Worm (Caenorhabditis elegans) whole organism, mixed stage, embryonic: ENCODE data around the gene toca-1.

Source experiments
- ceh-43 ChIP-seq: fragments of 200-800 bp; sonication (Bioruptor generic); optimal IDR thresholded peaks from 2 replicates; lab custom pipeline; 2018; ENCODE audit warnings: mild to moderate bottlenecking, missing genetic modification characterization, moderate library complexity, missing compliant biosample characterization
- ces-1 ChIP-seq: fragments of 150-350 bp; optimal IDR thresholded peaks from 2 replicates; lab custom pipeline; 2014; ENCODE audit warnings: missing biosample characterization, missing genetic modification reagents, missing genetic modification characterization
- flh-1 ChIP-seq: fragments of 200-800 bp; sonication (Bioruptor generic); optimal IDR thresholded peaks from 2 replicates; lab custom pipeline; 2018; ENCODE audit warnings: mild to moderate bottlenecking, missing genetic modification characterization, moderate library complexity, missing compliant biosample characterization
- nhr-12 ChIP-seq: fragments of 150-350 bp; optimal IDR thresholded peaks from 2 replicates; lab custom pipeline; 2014; ENCODE audit warnings: missing biosample characterization, missing genetic modification characterization
- nhr-237 ChIP-seq: fragments of 150-350 bp; optimal IDR thresholded peaks from 2 replicates; lab custom pipeline; 2014; ENCODE audit warnings: missing biosample characterization, missing genetic modification characterization
- nhr-28 ChIP-seq: fragments of 150-350 bp; optimal IDR thresholded peaks from 2 replicates; lab custom pipeline; 2014; ENCODE audit warnings: missing biosample characterization, missing genetic modification characterization
- nhr-76 ChIP-seq: sonication (generic microtip); optimal IDR thresholded peaks from 2 replicates; lab custom pipeline; 2017; ENCODE audit warnings: missing biosample characterization, missing genetic modification characterization
- snpc-4 ChIP-seq: fragments of 150-350 bp; optimal IDR thresholded peaks from 2 replicates; lab custom pipeline; 2014; ENCODE audit warnings: missing biosample characterization, missing genetic modification characterization
- unc-62 ChIP-seq: fragments of 150-350 bp; optimal IDR thresholded peaks from 2 replicates; lab custom pipeline; 2014; ENCODE audit warnings: missing biosample characterization, missing genetic modification reagents, missing genetic modification characterization
- ztf-11 ChIP-seq: fragments of 150-350 bp; optimal IDR thresholded peaks from 2 replicates; lab custom pipeline; 2014; ENCODE audit warnings: missing biosample characterization, missing genetic modification characterization

DNA sequence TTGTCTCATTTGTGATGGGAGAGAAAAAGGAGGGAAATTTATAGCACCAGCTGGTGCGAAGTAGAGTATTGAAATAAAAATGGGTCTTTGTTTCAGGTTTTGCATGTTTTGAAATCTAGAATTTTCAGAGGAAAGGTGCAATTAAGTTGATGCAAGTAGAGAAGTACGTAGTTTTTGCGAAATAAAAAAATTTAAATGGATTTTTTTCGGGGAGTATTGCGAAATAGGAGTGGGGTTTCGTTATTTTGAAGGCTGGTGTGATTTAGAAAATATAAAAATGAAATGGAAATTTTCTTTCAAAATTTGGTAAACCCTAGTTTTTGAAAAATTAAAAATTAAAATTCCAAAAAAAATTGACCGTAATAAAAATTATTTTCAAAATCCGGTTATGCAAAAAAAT lies 6.8 kb upstream of the toca-1 start:
- TF ChIP-seq nhr-237 (tag; lab: Kevin White, UChicago) (no peak), nhr-76 (tag; lab: Kevin White, UChicago) (no peak), ces-1 (GFP tag; lab: Kevin White, UChicago) (no peak), nhr-12 (no peak), nhr-28 (tag; lab: Kevin White, UChicago) (no peak), flh-1 (GFP tag; lab: Kevin White, UChicago) (no peak), unc-62 (GFP tag; lab: Kevin White, UChicago) (no peak), ceh-43 (GFP tag; lab: Kevin White, UChicago) (no peak), snpc-4 (tag; lab: Kevin White, UChicago) (no peak), ztf-11 (tag; lab: Kevin White, UChicago) (no peak)
